Worm (Caenorhabditis elegans): ENCODE data around the gene C26F1.3.
A peak's percentile ranks its signal among the peaks of the same experiment; 100 is the strongest.

Gene C26F1.3

ce11 chrV:7804064-7804800, 27.1 kb downstream of the C26F1.3 start, which contains the start of gene uvs-1 (continued):
- TF ChIP-seq hmg-20 (GFP tag; IDR thresholded peaks at IDR 0.05) (no peak), Y53F4B.3 (GFP tag; IDR thresholded peaks at IDR 0.05) (no peak), T26A5.8 (tag; optimal IDR thresholded peaks at IDR 0.05) (no peak), hlh-26 (GFP tag; conservative IDR thresholded peaks at IDR 0.05) (no peak), sptf-2 (GFP tag; optimal IDR thresholded peaks at IDR 0.05) (no peak), efl-1 (GFP tag; optimal IDR thresholded peaks at IDR 0.05) (peak; percentile 89), hsf-1 (GFP tag; IDR thresholded peaks at IDR 0.05) (peak; percentile 78), ceh-100 (GFP tag; IDR thresholded peaks at IDR 0.05) (peak; percentile 25; the same call in 1 of the 2 replicates), ekl-4 (GFP tag; IDR thresholded peaks at IDR 0.05) (no peak), sea-2 (GFP tag; IDR thresholded peaks at IDR 0.05) (no peak), Y56A3A.18 (GFP tag; IDR thresholded peaks at IDR 0.05) (no peak), snpc-3.4 (tag; optimal IDR thresholded peaks at IDR 0.05) (no peak), K12H6.12 (tag; optimal IDR thresholded peaks at IDR 0.05) (peak; percentile 67), nhr-80 (tag; optimal IDR thresholded peaks at IDR 0.05) (peak; percentile 47), B0261.1 (tag; optimal IDR thresholded peaks at IDR 0.05) (no peak), repo-1 (tag; optimal IDR thresholded peaks at IDR 0.05) (no peak), madf-3 (GFP tag; IDR thresholded peaks at IDR 0.05) (peak; percentile 73; the same call in 1 of the 2 replicates), B0019.2 (GFP tag; conservative IDR thresholded peaks at IDR 0.05) (no peak), ceh-40 (GFP tag; IDR thresholded peaks at IDR 0.05) (no peak), Y95B8A.8 (GFP tag; IDR thresholded peaks at IDR 0.05) (no peak), ceh-27 (GFP tag; optimal IDR thresholded peaks at IDR 0.05) (peak; percentile 51), Y67H2A.10 (GFP tag; conservative IDR thresholded peaks at IDR 0.05) (peak; percentile 56; the same call in 1 of the 2 replicates), F49E8.2 (tag; optimal IDR thresholded peaks at IDR 0.05; ENCODE audit: insufficient read depth) (no peak), nfya-2 (GFP tag; IDR thresholded peaks at IDR 0.05) (no peak), let-526 (GFP tag; IDR thresholded peaks at IDR 0.05) (0 out of 2 replicates have a peak, but pooled peaks have one; percentile 20), T07F8.4 (tag; optimal IDR thresholded peaks at IDR 0.05) (no peak), dpl-1 (GFP tag; optimal IDR thresholded peaks at IDR 0.05) (peak; percentile 51), rec-8 (tag; optimal IDR thresholded peaks at IDR 0.05) (no peak), him-1 (tag; optimal IDR thresholded peaks at IDR 0.05) (no peak), ceh-58 (GFP tag; IDR thresholded peaks at IDR 0.05) (no peak), nfyb-1 (GFP tag; IDR thresholded peaks at IDR 0.05) (no peak), hrde-1 (tag; optimal IDR thresholded peaks at IDR 0.05; ENCODE audit: borderline replicate concordance) (no peak), lir-1 (GFP tag; conservative IDR thresholded peaks at IDR 0.05) (no peak), ztf-28 (GFP tag; IDR thresholded peaks at IDR 0.05) (no peak), ets-4 (GFP tag; optimal IDR thresholded peaks at IDR 0.05) (no peak), chd-7 (tag; optimal IDR thresholded peaks at IDR 0.05) (no peak), bed-1 (GFP tag; IDR thresholded peaks at IDR 0.05) (no peak)

- TF ChIP-seq nhr-179 (tag; optimal IDR thresholded peaks at IDR 0.05): no peak
- TF ChIP-seq F37B4.10 (GFP tag; IDR thresholded peaks at IDR 0.05): 0 out of 2 replicates have a peak, but pooled peaks have one; percentile 33
- no peak for TF ChIP-seq cebp-1 (GFP tag; IDR thresholded peaks at IDR 0.05)
- peak; percentile 47 for TF ChIP-seq cebp-1 (tag; optimal IDR thresholded peaks at IDR 0.05)
Observed at ce11 chrV:7804801-7805163, 27.7 kb downstream of the C26F1.3 start, which contains the start of gene xpo-1. Gene xpo-1, plus strand, starts transcription at chrV:7805064.

Measured in whole organism, young adult.